Worm (Caenorhabditis elegans) whole organism, L1 larva: Measurements from ENCODE around the gene plc-1.

Experiments used
- ama-1 ChIP-seq: fragments of 150-350 bp; optimal IDR thresholded peaks from 2 replicates; lab custom pipeline; 2014
- efl-1 ChIP-seq, 4 experiments: fragments of 150-350 bp; optimal IDR thresholded peaks in 3 of 4; peaks in 1 of 4; 1 replicate in 1 of 4; 2 replicates in 3 of 4; lab custom pipeline; 2014; ENCODE audit warnings: missing biosample characterization in 2 of 4, missing genetic modification characterization in 2 of 4, missing genetic modification reagents in 2 of 4
- egl-13 ChIP-seq: sonication (generic microtip); optimal IDR thresholded peaks from 2 replicates; lab custom pipeline; 2016; ENCODE audit warnings: missing genotype, missing genetic modification reagents, missing genetic modification characterization, missing compliant biosample characterization
- elt-3 ChIP-seq, 6 experiments: fragments of 150-350 bp in 1 of 6; sonication (generic microtip); optimal IDR thresholded peaks; 2 replicates each; lab custom pipeline; 2017 to 2018; ENCODE audit warnings: missing biosample characterization in 6 of 6, missing genetic modification characterization in 6 of 6, inconsistent platforms in 1 of 6
- nhr-11 ChIP-seq: fragments of 150-350 bp; optimal IDR thresholded peaks from 2 replicates; lab custom pipeline; 2014; ENCODE audit warnings: missing biosample characterization, missing genetic modification characterization
- nhr-12 ChIP-seq: sonication (generic microtip); optimal IDR thresholded peaks from 2 replicates; lab custom pipeline; 2017; ENCODE audit warnings: missing biosample characterization, missing genetic modification characterization
- nhr-20 ChIP-seq: sonication (generic microtip); optimal IDR thresholded peaks from 2 replicates; lab custom pipeline; 2016; ENCODE audit warnings: mild to moderate bottlenecking, missing genetic modification characterization, missing compliant biosample characterization
- nhr-90 ChIP-seq: sonication (generic microtip); optimal IDR thresholded peaks from 2 replicates; lab custom pipeline; 2016; ENCODE audit warnings: mild to moderate bottlenecking, missing genetic modification characterization, missing compliant biosample characterization; ENCODE audit not compliant: poor library complexity
- pag-3 ChIP-seq: sonication (generic microtip); optimal IDR thresholded peaks from 2 replicates; lab custom pipeline; 2017; ENCODE audit warnings: missing genetic modification characterization, mild to moderate bottlenecking, missing compliant biosample characterization, antibody characterized with exemption, borderline replicate concordance; ENCODE audit not compliant: insufficient read depth
- sup-37 ChIP-seq: fragments of 200-800 bp; sonication (Bioruptor generic); optimal IDR thresholded peaks from 2 replicates; lab custom pipeline; 2018; ENCODE audit warnings: mild to moderate bottlenecking, missing genetic modification characterization, missing compliant biosample characterization
- unc-62 ChIP-seq: fragments of 150-350 bp; optimal IDR thresholded peaks from 2 replicates; lab custom pipeline; 2014; ENCODE audit warnings: missing biosample characterization, missing genetic modification reagents, missing genetic modification characterization
- ztf-11 ChIP-seq, 2 experiments: sonication (generic microtip); optimal IDR thresholded peaks; 2 replicates each; lab custom pipeline; 2016 to 2017; ENCODE audit warnings: missing genetic modification characterization in 2 of 2, missing biosample characterization in 1 of 2, missing compliant biosample characterization in 1 of 2

- no peak for TF ChIP-seq elt-3 (tag; optimal IDR thresholded peaks at IDR 0.05; lab: Kevin White, UChicago)
- no peak for TF ChIP-seq unc-62 (GFP tag; lab: Kevin White, UChicago)
- TF ChIP-seq egl-13 (tag; lab: Kevin White, UChicago), result no peak
- TF ChIP-seq efl-1 (optimal IDR thresholded peaks at IDR 0.05; lab: Kevin White, UChicago), result no peak
- TF ChIP-seq efl-1 (GFP tag; optimal IDR thresholded peaks at IDR 0.05 in 1 of 2; lab: Kevin White, UChicago), result no peak
- TF ChIP-seq nhr-11 (tag; lab: Kevin White, UChicago), result no peak
- TF ChIP-seq ztf-11 (tag; optimal IDR thresholded peaks at IDR 0.05; lab: Kevin White, UChicago), result no peak
- no peak for TF ChIP-seq nhr-20
- TF ChIP-seq pag-3, result no peak
- no peak for TF ChIP-seq sup-37
- TF ChIP-seq nhr-90, result no peak
- TF ChIP-seq ama-1 (lab: Kevin White, UChicago), result no peak
- no peak for TF ChIP-seq nhr-12 (tag; lab: Kevin White, UChicago)
These were observed 77.5 kb downstream of the plc-1 start for ce11 chrX:10760958-10761357.
